Worm (Caenorhabditis elegans) whole organism, late embryonic: ENCODE data around the gene M163.8.

Source experiments
- C08G9.2 ChIP-seq: sonication (generic microtip); optimal IDR thresholded peaks from 2 replicates; lab custom pipeline; 2016; ENCODE audit warnings: mild to moderate bottlenecking, missing genetic modification characterization, moderate library complexity, missing compliant biosample characterization
- Y22D7AL.16 ChIP-seq: sonication (generic microtip); optimal IDR thresholded peaks from 2 replicates; lab custom pipeline; 2016; ENCODE audit warnings: missing genetic modification characterization, missing compliant biosample characterization
- ama-1 ChIP-seq: fragments of 150-350 bp; optimal IDR thresholded peaks from 2 replicates; lab custom pipeline; 2014
- ceh-34 ChIP-seq: sonication (generic microtip); optimal IDR thresholded peaks from 2 replicates; lab custom pipeline; 2016; ENCODE audit warnings: mild to moderate bottlenecking, missing genetic modification characterization, missing compliant biosample characterization
- hlh-30 ChIP-seq: sonication (generic microtip); optimal IDR thresholded peaks from 2 replicates; lab custom pipeline; 2017; ENCODE audit warnings: antibody characterized with exemption, missing genetic modification characterization, missing compliant biosample characterization; ENCODE audit not compliant: insufficient read depth
- nhr-11 ChIP-seq: fragments of 150-350 bp; optimal IDR thresholded peaks from 2 replicates; lab custom pipeline; 2014; ENCODE audit warnings: missing biosample characterization, missing genetic modification characterization
- odd-2 ChIP-seq: sonication (generic microtip); optimal IDR thresholded peaks from 2 replicates; lab custom pipeline; 2017; ENCODE audit warnings: antibody characterized with exemption, mild to moderate bottlenecking, missing genetic modification characterization, missing compliant biosample characterization
- pqm-1 ChIP-seq: sonication (generic microtip); optimal IDR thresholded peaks from 2 replicates; lab custom pipeline; 2016; ENCODE audit warnings: missing genetic modification characterization, missing compliant biosample characterization
- syd-9 ChIP-seq: sonication (generic microtip); optimal IDR thresholded peaks from 2 replicates; lab custom pipeline; 2016; ENCODE audit warnings: mild to moderate bottlenecking, missing genetic modification characterization, moderate library complexity, missing compliant biosample characterization

DNA sequence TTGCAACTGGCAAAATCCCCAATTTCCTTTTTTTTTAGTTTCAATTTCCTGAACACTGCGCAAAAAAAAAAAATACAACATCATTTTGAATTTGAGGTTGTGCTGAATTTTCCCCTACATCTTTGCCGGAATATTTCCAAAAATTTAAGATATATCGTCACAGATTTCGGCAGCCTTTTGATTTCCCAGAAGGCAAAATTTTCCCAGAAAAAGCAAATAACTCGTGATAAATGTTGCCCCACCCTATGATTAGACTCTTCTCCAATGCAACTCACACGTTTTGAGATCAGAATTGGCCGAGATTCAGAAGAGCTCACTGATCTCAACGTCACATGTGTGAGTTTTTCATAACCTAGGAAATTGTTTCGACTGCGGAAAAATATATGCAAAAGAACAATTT is 7.5 kb downstream of the M163.8 start:
- no peak for TF ChIP-seq hlh-30
- no peak for TF ChIP-seq odd-2 (tag; lab: Kevin White, UChicago)
- TF ChIP-seq ama-1 (lab: Kevin White, UChicago), result no peak
- no peak for TF ChIP-seq pqm-1 (tag; lab: Kevin White, UChicago)
- no peak for TF ChIP-seq Y22D7AL.16 (tag; lab: Kevin White, UChicago)
- no peak for TF ChIP-seq C08G9.2 (tag; lab: Kevin White, UChicago)
- TF ChIP-seq ceh-34, result no peak
- TF ChIP-seq nhr-11, result no peak
- no peak for TF ChIP-seq syd-9 (tag; lab: Kevin White, UChicago)
